Worm (Caenorhabditis elegans): ENCODE results near the gene nhr-119.
A peak's percentile ranks its signal among the peaks of the same experiment; 100 is the strongest.

Gene nhr-119

DNA sequence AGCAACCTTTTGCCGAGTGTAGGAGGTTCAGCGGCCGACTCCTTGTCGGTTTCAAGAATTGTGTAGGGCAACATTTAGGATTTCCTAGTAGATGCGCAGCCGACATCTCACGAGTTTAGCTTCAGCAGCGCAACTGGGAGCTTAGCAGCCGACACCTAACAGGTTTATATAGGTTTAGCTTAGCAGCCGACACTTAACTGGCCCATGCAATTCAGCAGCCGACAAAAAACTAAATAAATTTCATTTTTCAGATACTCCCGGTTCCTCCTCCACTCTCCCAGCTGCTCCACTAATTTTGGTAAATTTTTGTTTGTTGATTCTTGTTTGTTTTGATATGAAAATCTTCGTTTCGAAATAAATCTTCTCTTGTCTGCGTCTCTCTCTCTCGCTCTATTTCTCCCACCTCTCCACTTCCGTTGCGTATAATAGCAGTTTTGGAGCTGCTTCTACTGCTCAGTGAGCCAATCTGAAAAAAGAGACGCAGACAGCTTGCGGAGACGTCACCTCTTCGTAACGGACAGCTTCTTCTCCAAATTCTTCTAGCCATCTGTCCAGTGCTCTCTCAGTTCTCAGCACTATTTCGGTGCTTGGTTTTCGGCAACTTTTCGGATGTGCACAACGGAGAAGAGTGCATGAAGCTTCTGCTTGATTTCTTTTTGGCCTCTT lies 52.3 kb downstream of the nhr-119 start (continued):
- no peak for TF ChIP-seq Y75B8A.6 (GFP tag; IDR thresholded peaks at IDR 0.05)
- no peak for TF ChIP-seq hlh-30 (tag; optimal IDR thresholded peaks at IDR 0.05; ENCODE audit: insufficient read depth)
- TF ChIP-seq tra-1 (GFP tag; IDR thresholded peaks at IDR 0.05): no peak
- no peak for TF ChIP-seq nhr-48 (tag; optimal IDR thresholded peaks at IDR 0.05)
- peak in 1 of 2 experiments; percentile 33 for TF ChIP-seq hif-1 (tag; optimal IDR thresholded peaks at IDR 0.05)
- peak; percentile 27 for TF ChIP-seq hlh-11 (tag; optimal IDR thresholded peaks at IDR 0.05)
- no peak for TF ChIP-seq mxl-3 (GFP tag; optimal IDR thresholded peaks at IDR 0.05)
- no peak for TF ChIP-seq ZK546.5 (tag; optimal IDR thresholded peaks at IDR 0.05)
- TF ChIP-seq F10B5.3 (tag; optimal IDR thresholded peaks at IDR 0.05): no peak
- TF ChIP-seq hmg-1.1 (GFP tag; IDR thresholded peaks at IDR 0.05): peak; percentile 55; the same call in 1 of the 2 replicates
- TF ChIP-seq unc-62 (GFP tag; optimal IDR thresholded peaks at IDR 0.05 in 1 of 2): peak in 1 of 2 experiments; percentile 99
- TF ChIP-seq unc-62 (tag; optimal IDR thresholded peaks at IDR 0.05): no peak
- peak; percentile 73 for TF ChIP-seq rbr-2 (tag; optimal IDR thresholded peaks at IDR 0.05)
- TF ChIP-seq ZK337.2 (GFP tag; IDR thresholded peaks at IDR 0.05): no peak
- TF ChIP-seq daf-16 (GFP tag; optimal IDR thresholded peaks at IDR 0.05): no peak
- no peak for TF ChIP-seq daf-16 (tag; optimal IDR thresholded peaks at IDR 0.05)
- TF ChIP-seq ceh-82 (tag; optimal IDR thresholded peaks at IDR 0.05): no peak
- no peak for TF ChIP-seq zag-1 (tag; optimal IDR thresholded peaks at IDR 0.05)
- TF ChIP-seq T20F7.1 (GFP tag; optimal IDR thresholded peaks at IDR 0.05): no peak
- no peak for TF ChIP-seq nhr-237 (tag; optimal IDR thresholded peaks at IDR 0.05)
- TF ChIP-seq nhr-102 (tag; optimal IDR thresholded peaks at IDR 0.05): no peak
- TF ChIP-seq mdl-1 (tag; optimal IDR thresholded peaks at IDR 0.05): peak in 1 of 2 experiments; percentile 14
- no peak for TF ChIP-seq snpc-1.2 (GFP tag; IDR thresholded peaks at IDR 0.05)
- no peak for TF ChIP-seq fos-1 (tag; optimal IDR thresholded peaks at IDR 0.05)
- TF ChIP-seq pqm-1 (tag; optimal IDR thresholded peaks at IDR 0.05): no peak
- TF ChIP-seq nhr-42 (GFP tag; IDR thresholded peaks at IDR 0.05): no peak
- no peak for TF ChIP-seq arid-1 (GFP tag; conservative IDR thresholded peaks at IDR 0.05)
- TF ChIP-seq vab-7 (GFP tag; IDR thresholded peaks at IDR 0.05): no peak
- TF ChIP-seq lin-13 (GFP tag; optimal IDR thresholded peaks at IDR 0.05): no peak
- no peak for TF ChIP-seq ceh-44 (GFP tag; IDR thresholded peaks at IDR 0.05)
- TF ChIP-seq nhr-111 (GFP tag; optimal IDR thresholded peaks at IDR 0.05): no peak
- TF ChIP-seq ztf-7 (tag; optimal IDR thresholded peaks at IDR 0.05): no peak
- TF ChIP-seq F37D6.2 (tag; optimal IDR thresholded peaks at IDR 0.05): peak; percentile 67
- TF ChIP-seq duxl-1 (tag; optimal IDR thresholded peaks at IDR 0.05; ENCODE audit: poor library complexity): no peak
- TF ChIP-seq unc-39 (tag; optimal IDR thresholded peaks at IDR 0.05): no peak
- peak; percentile 33; the same call in 1 of the 2 replicates for TF ChIP-seq egl-43 (GFP tag; IDR thresholded peaks at IDR 0.05)
- TF ChIP-seq nhr-25 (tag; optimal IDR thresholded peaks at IDR 0.05; ENCODE audit: borderline replicate concordance, insufficient read depth): no peak
- no peak for TF ChIP-seq mep-1 (tag; optimal IDR thresholded peaks at IDR 0.05)
- TF ChIP-seq mxl-2 (GFP tag; conservative IDR thresholded peaks at IDR 0.05): no peak
- TF ChIP-seq ctbp-1 (GFP tag; IDR thresholded peaks at IDR 0.05): peak; percentile 60; the same call in 1 of the 2 replicates
- peak; percentile 5 for TF ChIP-seq dpl-1 (GFP tag; optimal IDR thresholded peaks at IDR 0.05)

Data from whole organism, L4 larva.